Worm (Caenorhabditis elegans): Measurements from ENCODE around the gene Y19D2B.2.
A peak's percentile ranks its signal among the peaks of the same experiment; 100 is the strongest.

The Y19D2B.2 gene

ce11 chrII:10887097-10887496 lies 37.0 kb upstream of the Y19D2B.2 start:
- TF ChIP-seq blmp-1 (tag; optimal IDR thresholded peaks at IDR 0.05) (peak; percentile 76), skn-1 (tag; optimal IDR thresholded peaks at IDR 0.05) (peak; percentile 31), nhr-85 (tag) (peak; percentile 83), lin-35 (GFP tag; optimal IDR thresholded peaks at IDR 0.05) (peak in 1 of 2 experiments; percentile 11), mep-1 (tag; optimal IDR thresholded peaks at IDR 0.05) (peak; percentile 21), sup-37 (GFP tag; optimal IDR thresholded peaks at IDR 0.05) (no peak), lin-14 (GFP tag; optimal IDR thresholded peaks at IDR 0.05) (peak; percentile 74), unc-98 (GFP tag; IDR thresholded peaks at IDR 0.05) (no peak), mdl-1 (tag; optimal IDR thresholded peaks at IDR 0.05) (peak in 1 of 2 experiments; percentile 12), ztf-11 (tag; optimal IDR thresholded peaks at IDR 0.05) (no peak), snu-23 (GFP tag; optimal IDR thresholded peaks at IDR 0.05) (peak; percentile 41), elt-3 (tag; optimal IDR thresholded peaks at IDR 0.05) (peak in 1 of 6 experiments; percentile 57), nhr-20 (tag; optimal IDR thresholded peaks at IDR 0.05) (peak; percentile 49), ceh-82 (tag; optimal IDR thresholded peaks at IDR 0.05) (peak in 1 of 3 experiments; percentile 5), lsy-2 (tag; optimal IDR thresholded peaks at IDR 0.05) (peak in 1 of 2 experiments; percentile 29), efl-1 (optimal IDR thresholded peaks at IDR 0.05) (no peak), efl-1 (GFP tag; optimal IDR thresholded peaks at IDR 0.05 in 1 of 2) (peak in 1 of 2 experiments; percentile 53), mab-9 (GFP tag; IDR thresholded peaks at IDR 0.05) (no peak), jun-1 (tag; optimal IDR thresholded peaks at IDR 0.05) (no peak), nhr-71 (tag; optimal IDR thresholded peaks at IDR 0.05) (peak; percentile 27), nhr-28 (tag; optimal IDR thresholded peaks at IDR 0.05) (no peak)

- TF ChIP-seq C04F5.9 (tag; optimal IDR thresholded peaks at IDR 0.05) (no peak), efl-1 (optimal IDR thresholded peaks at IDR 0.05) (no peak), efl-1 (GFP tag; optimal IDR thresholded peaks at IDR 0.05 in 1 of 2) (peak in 1 of 2 experiments; percentile 72), nhr-237 (tag; optimal IDR thresholded peaks at IDR 0.05) (no peak), nhr-85 (tag) (peak; percentile 33)
These were observed 35.1 kb upstream of the Y19D2B.2 start, which contains the start of gene ptr-8 for ce11 chrII:10888979-10889378. Gene ptr-8 (plus strand): TSS chrII:10889279.

- TF ChIP-seq ceh-88 (GFP tag; IDR thresholded peaks at IDR 0.05) (no peak), fkh-4 (tag; optimal IDR thresholded peaks at IDR 0.05; ENCODE audit: borderline replicate concordance) (no peak), mef-2 (tag; optimal IDR thresholded peaks at IDR 0.05) (no peak), nhr-19 (GFP tag; conservative IDR thresholded peaks at IDR 0.05) (no peak), lin-13 (GFP tag; optimal IDR thresholded peaks at IDR 0.05) (no peak), lin-39 (tag; optimal IDR thresholded peaks at IDR 0.05) (no peak), ztf-4 (tag; optimal IDR thresholded peaks at IDR 0.05) (no peak), egl-13 (tag; optimal IDR thresholded peaks at IDR 0.05) (no peak), elt-3 (tag; optimal IDR thresholded peaks at IDR 0.05) (no peak), efl-3 (GFP tag; optimal IDR thresholded peaks at IDR 0.05) (no peak), mep-1 (tag; optimal IDR thresholded peaks at IDR 0.05) (no peak), pqm-1 (tag; optimal IDR thresholded peaks at IDR 0.05) (no peak)
These were observed 29.1 kb upstream of the Y19D2B.2 start, which contains the start of gene sra-10 for ce11 chrII:10894996-10895395. Gene sra-10 (minus strand): TSS chrII:10895096.

ce11 chrII:10895959-10896358 lies 28.1 kb upstream of the Y19D2B.2 start:
- TF ChIP-seq ceh-8 (GFP tag; optimal IDR thresholded peaks at IDR 0.05), result no peak
- no peak for TF ChIP-seq sptf-1 (tag; optimal IDR thresholded peaks at IDR 0.05)
- TF ChIP-seq fkh-10 (GFP tag; optimal IDR thresholded peaks at IDR 0.05), result no peak
- no peak for TF ChIP-seq sup-37 (GFP tag; optimal IDR thresholded peaks at IDR 0.05)
- TF ChIP-seq hlh-4 (tag; optimal IDR thresholded peaks at IDR 0.05), result no peak
- TF ChIP-seq mdl-1 (tag; optimal IDR thresholded peaks at IDR 0.05), result no peak
- TF ChIP-seq alr-1 (tag; optimal IDR thresholded peaks at IDR 0.05; ENCODE audit: borderline replicate concordance), result no peak
- no peak for TF ChIP-seq sox-4 (tag; optimal IDR thresholded peaks at IDR 0.05)
- no peak for TF ChIP-seq fkh-8 (tag; optimal IDR thresholded peaks at IDR 0.05)
- no peak for TF ChIP-seq egl-27 (tag; optimal IDR thresholded peaks at IDR 0.05)
- TF ChIP-seq snpc-4 (tag; optimal IDR thresholded peaks at IDR 0.05), result no peak
- no peak for TF ChIP-seq nhr-11 (tag; optimal IDR thresholded peaks at IDR 0.05)
- no peak for TF ChIP-seq zip-4 (GFP tag; optimal IDR thresholded peaks at IDR 0.05)
- no peak for TF ChIP-seq fkh-4 (tag; optimal IDR thresholded peaks at IDR 0.05; ENCODE audit: borderline replicate concordance)
- TF ChIP-seq tbx-2 (tag; optimal IDR thresholded peaks at IDR 0.05), result no peak
- TF ChIP-seq ceh-90 (tag; optimal IDR thresholded peaks at IDR 0.05), result no peak
- no peak for TF ChIP-seq mab-9 (GFP tag; IDR thresholded peaks at IDR 0.05)
- no peak for TF ChIP-seq nhr-19 (GFP tag; conservative IDR thresholded peaks at IDR 0.05)
- no peak for TF ChIP-seq dpl-1 (GFP tag; optimal IDR thresholded peaks at IDR 0.05)
